Worm (Caenorhabditis elegans) whole organism, L4 larva: ENCODE results near the gene algn-6.

Experiments used
- D1046.2 ChIP-seq: fragments of 200-800 bp; sonication (Bioruptor generic); IDR thresholded peaks from 2 replicates; pipeline ENCODE4 v1.3.6; 2022; ENCODE audit warnings: missing genetic modification characterization, missing compliant biosample characterization
- F10B5.3 ChIP-seq: sonication (generic microtip); optimal IDR thresholded peaks from 2 replicates; lab custom pipeline; 2016; ENCODE audit warnings: mild to moderate bottlenecking, missing genetic modification characterization, missing compliant biosample characterization
- F26F4.8 ChIP-seq: fragments of 200-800 bp; sonication (Bioruptor generic); conservative IDR thresholded peaks from 2 replicates; pipeline ENCODE4 v1.3.6; 2022; ENCODE audit warnings: missing genetic modification characterization, missing compliant biosample characterization
- F49E8.2 ChIP-seq: sonication (generic microtip); optimal IDR thresholded peaks from 2 replicates; lab custom pipeline; 2016; ENCODE audit warnings: missing compliant biosample characterization, mild to moderate bottlenecking, missing genetic modification characterization, borderline replicate concordance
- Y48G9A.11 ChIP-seq: fragments of 200-800 bp; sonication (Bioruptor generic); IDR thresholded peaks from 2 replicates; pipeline ENCODE4 v1.3.6; 2022; ENCODE audit warnings: missing genetic modification reagents, missing genetic modification characterization, missing compliant biosample characterization
- Y5F2A.4 ChIP-seq: fragments of 200-800 bp; sonication (Bioruptor generic); optimal IDR thresholded peaks from 2 replicates; lab custom pipeline; 2018; ENCODE audit warnings: mild to moderate bottlenecking, missing genetic modification characterization, missing compliant biosample characterization
- Y75B8A.6 ChIP-seq: fragments of 200-800 bp; sonication (Bioruptor generic); IDR thresholded peaks from 2 replicates; pipeline ENCODE4 v1.3.6; 2022; ENCODE audit warnings: missing genetic modification reagents, missing genetic modification characterization, missing compliant biosample characterization
- aha-1 ChIP-seq: fragments of 150-350 bp; peaks from one replicate; lab custom pipeline; 2014; ENCODE audit warnings: missing biosample characterization, missing genetic modification characterization
- aly-2 ChIP-seq: sonication (generic microtip); optimal IDR thresholded peaks from 2 replicates; lab custom pipeline; 2018; ENCODE audit warnings: missing biosample characterization, missing genetic modification characterization
- ama-1 ChIP-seq: fragments of 150-350 bp; optimal IDR thresholded peaks from 2 replicates; lab custom pipeline; 2014; ENCODE audit warnings: inconsistent platforms, mixed read lengths
- ceh-44 ChIP-seq: fragments of 200-800 bp; sonication (Bioruptor generic); IDR thresholded peaks from 2 replicates; pipeline ENCODE4 v1.3.6; 2022; ENCODE audit warnings: missing genetic modification reagents, missing genetic modification characterization, missing compliant biosample characterization
- ctbp-1 ChIP-seq: fragments of 200-800 bp; sonication (Bioruptor generic); IDR thresholded peaks from 2 replicates; pipeline ENCODE4 v1.3.6; 2022; ENCODE audit warnings: missing genetic modification reagents, missing genetic modification characterization, missing compliant biosample characterization
- daf-16 ChIP-seq, 3 experiments: sonication (generic microtip); optimal IDR thresholded peaks; 2 replicates each; lab custom pipeline; 2016 to 2017; ENCODE audit warnings: missing genetic modification characterization in 3 of 3, missing genetic modification reagents in 3 of 3, mild to moderate bottlenecking in 2 of 3, missing compliant biosample characterization in 2 of 3, missing biosample characterization in 1 of 3, moderate library complexity in 1 of 3
- daf-19 ChIP-seq: fragments of 200-800 bp; sonication (Bioruptor generic); conservative IDR thresholded peaks from 2 replicates; pipeline ENCODE4 v1.3.6; 2022; ENCODE audit warnings: missing genetic modification characterization, missing compliant biosample characterization
- daf-8 ChIP-seq: fragments of 200-800 bp; sonication (Bioruptor generic); IDR thresholded peaks from 2 replicates; pipeline ENCODE4 v1.3.6; 2022; ENCODE audit warnings: missing genetic modification characterization, missing compliant biosample characterization
- dmd-6 ChIP-seq: fragments of 200-800 bp; sonication (Bioruptor generic); IDR thresholded peaks from 2 replicates; pipeline ENCODE4 v1.3.6; 2022; ENCODE audit warnings: missing genetic modification reagents, missing genetic modification characterization, missing compliant biosample characterization
- dmd-8 ChIP-seq: fragments of 200-800 bp; sonication (Bioruptor generic); IDR thresholded peaks from 2 replicates; pipeline ENCODE4 v1.3.6; 2022; ENCODE audit warnings: missing genetic modification characterization, missing compliant biosample characterization
- dpl-1 ChIP-seq: fragments of 150-350 bp; optimal IDR thresholded peaks from 2 replicates; lab custom pipeline; 2014; ENCODE audit warnings: missing biosample characterization, missing genetic modification reagents, missing genetic modification characterization
- duxl-1 ChIP-seq: sonication (generic microtip); optimal IDR thresholded peaks from 2 replicates; lab custom pipeline; 2016; ENCODE audit warnings: mild to moderate bottlenecking, missing genetic modification characterization, moderate library complexity, missing compliant biosample characterization; ENCODE audit not compliant: poor library complexity
- hif-1 ChIP-seq, 2 experiments: sonication (generic microtip); optimal IDR thresholded peaks; 2 replicates each; lab custom pipeline; 2016 to 2017; ENCODE audit warnings: missing compliant biosample characterization in 2 of 2, missing genetic modification characterization in 2 of 2, missing genetic modification reagents in 2 of 2, missing genotype in 2 of 2, mild to moderate bottlenecking in 1 of 2
- hmg-1.1 ChIP-seq: fragments of 200-800 bp; sonication (Bioruptor generic); IDR thresholded peaks from 2 replicates; pipeline ENCODE4 v1.3.6; 2022; ENCODE audit warnings: missing genetic modification reagents, missing genetic modification characterization, missing compliant biosample characterization
- lim-7 ChIP-seq: fragments of 200-800 bp; sonication (Bioruptor generic); IDR thresholded peaks from 2 replicates; pipeline ENCODE4 v1.3.6; 2022; ENCODE audit warnings: missing genetic modification characterization, missing compliant biosample characterization
- lin-1 ChIP-seq: fragments of 200-800 bp; sonication (Bioruptor generic); IDR thresholded peaks from 2 replicates; pipeline ENCODE4 v1.3.6; 2022; ENCODE audit warnings: missing genetic modification reagents, missing genetic modification characterization, missing compliant biosample characterization
- lin-39 ChIP-seq: fragments of 150-350 bp; optimal IDR thresholded peaks from 2 replicates; lab custom pipeline; 2014; ENCODE audit warnings: missing biosample characterization, missing genetic modification reagents, missing genetic modification characterization
- lsy-2 ChIP-seq, 2 experiments: fragments of 150-350 bp in 1 of 2; sonication (generic microtip) in 1 of 2; optimal IDR thresholded peaks; 2 replicates each; lab custom pipeline; 2014 to 2017; ENCODE audit warnings: missing biosample characterization in 2 of 2, missing genetic modification characterization in 2 of 2
- mdl-1 ChIP-seq, 2 experiments: fragments of 150-350 bp in 1 of 2; sonication (generic microtip) in 1 of 2; optimal IDR thresholded peaks; 2 replicates each; lab custom pipeline; 2014 to 2017; ENCODE audit warnings: missing biosample characterization in 2 of 2, missing genetic modification characterization in 2 of 2
- mep-1 ChIP-seq: fragments of 150-350 bp; sonication (generic microtip); optimal IDR thresholded peaks from 3 replicates; lab custom pipeline; 2014; ENCODE audit warnings: missing biosample characterization, missing genetic modification characterization
- mes-2 ChIP-seq: sonication (generic microtip); optimal IDR thresholded peaks from 2 replicates; lab custom pipeline; 2016; ENCODE audit warnings: missing genotype, mild to moderate bottlenecking, missing genetic modification characterization, missing compliant biosample characterization; ENCODE audit not compliant: poor library complexity, severe bottlenecking
- mxl-2 ChIP-seq: fragments of 200-800 bp; sonication (Bioruptor generic); conservative IDR thresholded peaks from 2 replicates; pipeline ENCODE4 v1.3.6; 2022; ENCODE audit warnings: missing genetic modification reagents, missing genetic modification characterization, missing compliant biosample characterization
- nhr-10 ChIP-seq: fragments of 150-350 bp; optimal IDR thresholded peaks from 2 replicates; lab custom pipeline; 2014; ENCODE audit warnings: missing biosample characterization, missing genetic modification characterization
- nhr-11 ChIP-seq: fragments of 150-350 bp; optimal IDR thresholded peaks from 2 replicates; lab custom pipeline; 2014; ENCODE audit warnings: missing biosample characterization, missing genetic modification characterization
- nhr-111 ChIP-seq: fragments of 200-800 bp; sonication (Bioruptor generic); optimal IDR thresholded peaks from 2 replicates; lab custom pipeline; 2018; ENCODE audit warnings: mild to moderate bottlenecking, missing genetic modification characterization, missing compliant biosample characterization
- nhr-237 ChIP-seq: sonication (generic microtip); optimal IDR thresholded peaks from 2 replicates; lab custom pipeline; 2017; ENCODE audit warnings: missing biosample characterization, missing genetic modification characterization
- nhr-25 ChIP-seq: sonication (generic microtip); optimal IDR thresholded peaks from 2 replicates; lab custom pipeline; 2017; ENCODE audit warnings: missing genetic modification characterization, mild to moderate bottlenecking, missing compliant biosample characterization, antibody characterized with exemption, moderate library complexity, borderline replicate concordance; ENCODE audit not compliant: insufficient read depth
- nhr-41 ChIP-seq: fragments of 200-800 bp; sonication (Bioruptor generic); IDR thresholded peaks from 2 replicates; pipeline ENCODE4 v1.3.6; 2022; ENCODE audit warnings: missing genetic modification reagents, missing genetic modification characterization, missing compliant biosample characterization
- nhr-48 ChIP-seq: sonication (generic microtip); optimal IDR thresholded peaks from 2 replicates; lab custom pipeline; 2016; ENCODE audit warnings: mild to moderate bottlenecking, missing genetic modification characterization, missing compliant biosample characterization
- nhr-6 ChIP-seq: fragments of 150-350 bp; optimal IDR thresholded peaks from 2 replicates; lab custom pipeline; 2014; ENCODE audit warnings: missing biosample characterization, missing genetic modification characterization
- pha-4 ChIP-seq, 2 experiments: fragments of 150-350 bp in 1 of 2; fragments of 200-800 bp in 1 of 2; sonication (Bioruptor generic) in 1 of 2; IDR thresholded peaks in 1 of 2; optimal IDR thresholded peaks in 1 of 2; 2 replicates each; pipeline versions ENCODE4 v1.3.6 to Lab custom; 2014 to 2022; ENCODE audit warnings: missing genetic modification characterization in 2 of 2, missing genetic modification reagents in 2 of 2, missing biosample characterization in 1 of 2, missing compliant biosample characterization in 1 of 2
- php-3 ChIP-seq: fragments of 200-800 bp; sonication (Bioruptor generic); IDR thresholded peaks from 2 replicates; pipeline ENCODE4 v1.3.6; 2022; ENCODE audit warnings: missing genetic modification reagents, missing genetic modification characterization, missing compliant biosample characterization
- saeg-2 ChIP-seq: fragments of 200-800 bp; sonication (Bioruptor generic); IDR thresholded peaks from 2 replicates; pipeline ENCODE4 v1.3.6; 2022; ENCODE audit warnings: missing genetic modification reagents, missing genetic modification characterization, missing compliant biosample characterization
- sdz-12 ChIP-seq: fragments of 200-800 bp; sonication (Bioruptor generic); optimal IDR thresholded peaks from 2 replicates; lab custom pipeline; 2018; ENCODE audit warnings: mild to moderate bottlenecking, missing genetic modification characterization, missing compliant biosample characterization
- set-16 ChIP-seq: fragments of 200-800 bp; sonication (Bioruptor generic); IDR thresholded peaks from 2 replicates; pipeline ENCODE4 v1.3.6; 2022; ENCODE audit warnings: missing genetic modification reagents, missing genetic modification characterization, missing compliant biosample characterization
- snpc-1.2 ChIP-seq: fragments of 200-800 bp; sonication (Bioruptor generic); IDR thresholded peaks from 2 replicates; pipeline ENCODE4 v1.3.6; 2022; ENCODE audit warnings: missing genetic modification reagents, missing genetic modification characterization, missing compliant biosample characterization
- spr-1 ChIP-seq: sonication (generic microtip); optimal IDR thresholded peaks from 2 replicates; lab custom pipeline; 2016; ENCODE audit warnings: mild to moderate bottlenecking, missing genetic modification characterization, missing compliant biosample characterization
- spr-3 ChIP-seq: fragments of 200-800 bp; sonication (Bioruptor generic); optimal IDR thresholded peaks from 2 replicates; lab custom pipeline; 2018; ENCODE audit warnings: mild to moderate bottlenecking, missing genetic modification characterization, missing compliant biosample characterization
- tra-1 ChIP-seq: fragments of 200-800 bp; sonication (Bioruptor generic); IDR thresholded peaks from 2 replicates; pipeline ENCODE4 v1.3.6; 2022; ENCODE audit warnings: missing genetic modification reagents, missing genetic modification characterization, missing compliant biosample characterization
- unc-39 ChIP-seq: sonication (generic microtip); optimal IDR thresholded peaks from 2 replicates; lab custom pipeline; 2017; ENCODE audit warnings: missing biosample characterization, missing genetic modification characterization
- unc-62 ChIP-seq, 3 experiments: fragments of 150-350 bp in 1 of 3; sonication (generic microtip); optimal IDR thresholded peaks in 2 of 3; peaks in 1 of 3; 1 replicate in 1 of 3; 2 replicates in 2 of 3; lab custom pipeline; 2014 to 2017; ENCODE audit warnings: missing biosample characterization in 3 of 3, missing genetic modification characterization in 3 of 3, missing genetic modification reagents in 3 of 3, missing genotype in 1 of 3
- vab-7 ChIP-seq: fragments of 200-800 bp; sonication (Bioruptor generic); IDR thresholded peaks from 2 replicates; pipeline ENCODE4 v1.3.6; 2022; ENCODE audit warnings: missing genetic modification reagents, missing genetic modification characterization, missing compliant biosample characterization
- zag-1 ChIP-seq: fragments of 150-350 bp; optimal IDR thresholded peaks from 2 replicates; lab custom pipeline; 2014; ENCODE audit warnings: missing biosample characterization, missing genetic modification characterization

Gene algn-6

DNA sequence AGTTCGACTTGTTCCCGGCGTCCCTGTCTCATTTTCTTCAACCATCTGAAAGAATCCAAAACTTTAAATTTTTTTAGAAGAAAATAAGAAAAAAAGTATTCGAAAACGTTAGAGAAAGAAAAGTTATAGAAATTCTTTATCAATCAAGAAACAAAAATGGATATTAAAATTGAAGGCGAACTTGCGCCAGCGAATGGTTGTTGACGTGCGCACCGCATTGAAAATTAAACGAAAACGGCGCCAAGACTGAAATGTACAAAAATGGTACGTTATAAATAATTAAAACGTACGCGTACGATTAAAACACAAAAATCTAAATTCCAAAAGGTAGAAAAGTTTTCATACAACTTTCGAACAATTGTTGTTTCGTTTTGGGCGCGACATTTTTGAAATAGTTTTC, 47.2 kb downstream of the algn-6 start, which contains the start of gene K02C4.3 (continued):
- TF ChIP-seq zag-1 (tag; lab: Kevin White, UChicago) (no peak), php-3 (GFP tag; lab: Robert Waterston, UW) (no peak), ceh-44 (GFP tag; lab: Robert Waterston, UW) (no peak), daf-19 (GFP tag; lab: Robert Waterston, UW) (no peak), duxl-1 (tag; lab: Kevin White, UChicago) (peak; percentile 54), aha-1 (tag; lab: Kevin White, UChicago) (no peak), Y5F2A.4 (GFP tag; lab: Kevin White, UChicago) (no peak), mes-2 (tag; lab: Kevin White, UChicago) (peak; percentile 81), set-16 (GFP tag; lab: Robert Waterston, UW) (no peak), sdz-12 (no peak), lim-7 (no peak), hif-1 (tag; optimal IDR thresholded peaks at IDR 0.05; lab: Kevin White, UChicago) (no peak), lsy-2 (tag; optimal IDR thresholded peaks at IDR 0.05; lab: Kevin White, UChicago) (peak in 1 of 2 experiments; percentile 86), vab-7 (GFP tag; lab: Robert Waterston, UW) (no peak), tra-1 (no peak), nhr-11 (tag; lab: Kevin White, UChicago) (peak; percentile 0), mdl-1 (tag; optimal IDR thresholded peaks at IDR 0.05; lab: Kevin White, UChicago) (no peak), nhr-25 (tag; lab: Kevin White, UChicago) (no peak), mep-1 (tag; lab: Kevin White, UChicago) (peak; percentile 70), snpc-1.2 (GFP tag; lab: Robert Waterston, UW) (no peak), D1046.2 (GFP tag; lab: Robert Waterston, UW) (no peak), lin-1 (GFP tag; lab: Robert Waterston, UW) (no peak), daf-8 (GFP tag; lab: Robert Waterston, UW) (no peak), F10B5.3 (tag; lab: Kevin White, UChicago) (no peak), nhr-48 (tag; lab: Kevin White, UChicago) (peak; percentile 23), aly-2 (no peak), dpl-1 (GFP tag; lab: Kevin White, UChicago) (peak; percentile 93), F26F4.8 (GFP tag; lab: Robert Waterston, UW) (no peak), nhr-41 (GFP tag; lab: Robert Waterston, UW) (no peak), unc-62 (GFP tag; optimal IDR thresholded peaks at IDR 0.05 in 1 of 2; lab: Kevin White, UChicago) (no peak), unc-62 (tag; optimal IDR thresholded peaks at IDR 0.05; lab: Kevin White, UChicago) (no peak), dmd-6 (GFP tag; lab: Robert Waterston, UW) (peak; percentile 42; the same call in 1 of the 2 replicates), nhr-10 (tag; lab: Kevin White, UChicago) (no peak), mxl-2 (GFP tag; lab: Robert Waterston, UW) (no peak), pha-4 (GFP tag; IDR thresholded peaks at IDR 0.05; lab: Robert Waterston, UW) (no peak), pha-4 (tag; optimal IDR thresholded peaks at IDR 0.05; lab: Kevin White, UChicago) (peak; percentile 14), nhr-237 (no peak), hmg-1.1 (GFP tag; lab: Robert Waterston, UW) (0 out of 2 replicates have a peak, but pooled peaks have one; percentile 13), nhr-6 (peak; percentile 51), nhr-111 (no peak), saeg-2 (GFP tag; lab: Robert Waterston, UW) (no peak), ctbp-1 (GFP tag; lab: Robert Waterston, UW) (no peak), Y48G9A.11 (GFP tag; lab: Robert Waterston, UW) (no peak), ama-1 (lab: Kevin White, UChicago) (no peak), Y75B8A.6 (GFP tag; lab: Robert Waterston, UW) (no peak), F49E8.2 (tag; lab: Kevin White, UChicago) (no peak), spr-3 (GFP tag; lab: Kevin White, UChicago) (no peak), unc-39 (no peak), dmd-8 (GFP tag; lab: Robert Waterston, UW) (no peak), spr-1 (tag; lab: Kevin White, UChicago) (peak; percentile 42), lin-39 (tag; lab: Kevin White, UChicago) (no peak), daf-16 (GFP tag; optimal IDR thresholded peaks at IDR 0.05; lab: Kevin White, UChicago) (no peak), daf-16 (tag; optimal IDR thresholded peaks at IDR 0.05; lab: Kevin White, UChicago) (no peak)
